ENCODE assay signal across 2 fruit fly cellular contexts in genomic region chr2L:7833650-7834049, dm6.
TF ChIP-seq lines count a peak whose summit lies in the region.

No protein-coding gene starts in this region.

- no peak for TF ChIP-seq CTCF in whole organism, embryonic (GFP tag; optimal IDR thresholded peaks at IDR 0.05; lab: Kevin White, UChicago)

TF ChIP-seq in whole organism, embryonic, 481 proteins besides CTCF, POLR2A, EP300 and RAD21:
- TF ChIP-seq Kr (GFP tag; optimal IDR thresholded peaks at IDR 0.05; lab: Kevin White, UChicago), result no peak
- peak; percentile 37 for TF ChIP-seq abd-A (tag; optimal IDR thresholded peaks at IDR 0.05; lab: Kevin White, UChicago)
- TF ChIP-seq Dek (tag; optimal IDR thresholded peaks at IDR 0.05; lab: Kevin White, UChicago), result no peak
- peak; percentile 83 for TF ChIP-seq crol (GFP tag; IDR thresholded peaks at IDR 0.05; lab: Robert Waterston, UW)
- 0 out of 4 replicates have a peak, but pooled peaks have one; percentile 27 for TF ChIP-seq chinmo (GFP tag; IDR thresholded peaks at IDR 0.05; lab: Robert Waterston, UW; ENCODE audit: partially characterized antibody)
- TF ChIP-seq CG4617 (GFP tag; optimal IDR thresholded peaks at IDR 0.05; lab: Kevin White, UChicago; ENCODE audit: borderline replicate concordance), result no peak
- TF ChIP-seq H15 (GFP tag; IDR thresholded peaks at IDR 0.05; lab: Robert Waterston, UW), result peak; percentile 15; the same call in 1 of the 3 replicates
- TF ChIP-seq CG12071 (GFP tag; optimal IDR thresholded peaks at IDR 0.05; lab: Kevin White, UChicago), result no peak
- no peak for TF ChIP-seq CG34224 (GFP tag; IDR thresholded peaks at IDR 0.05; lab: Robert Waterston, UW; ENCODE audit: partially characterized antibody)
- TF ChIP-seq pfk (GFP tag; optimal IDR thresholded peaks at IDR 0.05; lab: Kevin White, UChicago), result no peak
- TF ChIP-seq Ets65A (GFP tag; lab: Kevin White, UChicago), result peak; percentile 42
- TF ChIP-seq Asciz (GFP tag; optimal IDR thresholded peaks at IDR 0.05; lab: Kevin White, UChicago), result no peak
- TF ChIP-seq wdn (GFP tag; IDR thresholded peaks at IDR 0.05; lab: Robert Waterston, UW), result no peak
- 0 out of 3 replicates have a peak, but pooled peaks have one; percentile 21 for TF ChIP-seq ci (GFP tag; IDR thresholded peaks at IDR 0.05; lab: Robert Waterston, UW)
- TF ChIP-seq chn (GFP tag; optimal IDR thresholded peaks at IDR 0.05; lab: Kevin White, UChicago), result no peak
- TF ChIP-seq CG4730 (GFP tag; IDR thresholded peaks at IDR 0.05; lab: Robert Waterston, UW), result no peak
- TF ChIP-seq Adf1 (GFP tag; IDR thresholded peaks at IDR 0.05; lab: Robert Waterston, UW), result peak; percentile 76; the same call in 1 of the 2 replicates
- no peak for TF ChIP-seq crc (GFP tag; optimal IDR thresholded peaks at IDR 0.05; lab: Kevin White, UChicago)
- 0 out of 2 replicates have a peak, but pooled peaks have one; percentile 3 for TF ChIP-seq CG16779 (GFP tag; IDR thresholded peaks at IDR 0.05; lab: Robert Waterston, UW)
- peak; percentile 69 for TF ChIP-seq Med (GFP tag; lab: Kevin White, UChicago)
- no peak for TF ChIP-seq CG9932 (GFP tag; IDR thresholded peaks at IDR 0.05; lab: Robert Waterston, UW)

TF ChIP-seq in whole organism, prepupa, 60 proteins besides CTCF, POLR2A, EP300 and RAD21:
- no peak for TF ChIP-seq CG9139 (GFP tag; optimal IDR thresholded peaks at IDR 0.05; lab: Kevin White, UChicago)
- TF ChIP-seq CG3032 (tag; optimal IDR thresholded peaks at IDR 0.05; lab: Kevin White, UChicago), result no peak
- TF ChIP-seq vri (GFP tag; optimal IDR thresholded peaks at IDR 0.05; lab: Kevin White, UChicago), result no peak
- peak; percentile 51 for TF ChIP-seq svp (GFP tag; lab: Kevin White, UChicago)
- TF ChIP-seq cyc (GFP tag; optimal IDR thresholded peaks at IDR 0.05; lab: Kevin White, UChicago), result no peak

Comparison
In these comparisons a context has a peak if more than half of its experiments do, and no peak if none do; other contexts are left out.
1. Of the 7 proteins assayed by ChIP-seq in both whole organism, embryonic and whole organism, prepupa: peak only in whole organism, embryonic: CG16779; only in whole organism, prepupa: none; in both: none; in neither: 6.